Fruit fly (Drosophila melanogaster): ENCODE data around the gene CG17122.

CG17122 gene

DNA sequence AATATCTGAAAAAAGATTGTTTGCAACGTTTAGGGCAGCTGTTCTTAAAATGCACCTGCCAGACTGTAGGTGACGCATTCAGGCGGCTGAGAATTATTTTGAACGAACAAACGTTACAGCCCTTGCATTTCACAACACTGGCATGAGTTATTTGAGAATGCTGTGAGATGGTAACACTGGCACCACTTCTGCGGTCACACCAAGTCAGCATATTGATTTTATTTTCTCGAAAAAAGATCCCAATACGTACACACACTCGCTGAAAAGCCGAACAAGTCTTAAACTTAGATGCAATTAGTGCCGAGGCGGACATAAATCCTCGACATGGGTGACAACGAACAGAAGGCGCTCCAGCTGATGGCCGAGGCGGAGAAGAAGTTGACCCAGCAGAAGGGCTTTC is 38.3 kb upstream of the CG17122 start, which contains the start of gene alphaSnap (continued):
- TF ChIP-seq sna (GFP tag; IDR thresholded peaks at IDR 0.05; ENCODE audit: partially characterized antibody): 0 out of 2 replicates have a peak, but pooled peaks have one; percentile 13
- TF ChIP-seq CG10959 (GFP tag; IDR thresholded peaks at IDR 0.05): no peak
- TF ChIP-seq ems (GFP tag; optimal IDR thresholded peaks at IDR 0.05): peak; percentile 26
- TF ChIP-seq D19A (tag; optimal IDR thresholded peaks at IDR 0.05): no peak
- TF ChIP-seq CG9437 (GFP tag; optimal IDR thresholded peaks at IDR 0.05): peak; percentile 7
- TF ChIP-seq CG13894 (tag; optimal IDR thresholded peaks at IDR 0.05): peak; percentile 0
- peak; percentile 32; the same call in 1 of the 3 replicates for TF ChIP-seq CG34422 (GFP tag; IDR thresholded peaks at IDR 0.05)
- no peak for TF ChIP-seq oc (tag; optimal IDR thresholded peaks at IDR 0.05)
- TF ChIP-seq CG42726 (GFP tag; IDR thresholded peaks at IDR 0.05; ENCODE audit: partially characterized antibody): peak; percentile 36; the same call in 1 of the 2 replicates
- TF ChIP-seq CG34224 (GFP tag; IDR thresholded peaks at IDR 0.05; ENCODE audit: partially characterized antibody): peak; percentile 36; the same call in 1 of the 3 replicates
- no peak for TF ChIP-seq CG10321 (GFP tag; IDR thresholded peaks at IDR 0.05)
- TF ChIP-seq CG13287 (GFP tag; IDR thresholded peaks at IDR 0.05; ENCODE audit: partially characterized antibody): peak; percentile 37; the same call in 1 of the 2 replicates
- TF ChIP-seq pho (GFP tag; optimal IDR thresholded peaks at IDR 0.05): peak; percentile 51
- peak; percentile 18 for TF ChIP-seq CHES-1-like (GFP tag; optimal IDR thresholded peaks at IDR 0.05)
- TF ChIP-seq Myb (GFP tag; optimal IDR thresholded peaks at IDR 0.05): peak; percentile 98
- 0 out of 2 replicates have a peak, but pooled peaks have one; percentile 21 for TF ChIP-seq HLH3B (GFP tag; IDR thresholded peaks at IDR 0.05)
- TF ChIP-seq fru (optimal IDR thresholded peaks at IDR 0.05): no peak
- TF ChIP-seq CG15479 (GFP tag; optimal IDR thresholded peaks at IDR 0.05): no peak
- peak; percentile 45; the same call in 1 of the 2 replicates for TF ChIP-seq seq (GFP tag; IDR thresholded peaks at IDR 0.05)
- no peak for TF ChIP-seq CG10147 (GFP tag; optimal IDR thresholded peaks at IDR 0.05)
- no peak for TF ChIP-seq grn (GFP tag; optimal IDR thresholded peaks at IDR 0.05)
- TF ChIP-seq CG14014 (GFP tag; IDR thresholded peaks at IDR 0.05): no peak; the same call in 1 of the 2 replicates
- peak; percentile 58; the same call in 1 of the 2 replicates for TF ChIP-seq chm (GFP tag; IDR thresholded peaks at IDR 0.05)
- peak; percentile 68 for TF ChIP-seq ac (GFP tag; optimal IDR thresholded peaks at IDR 0.05)
- TF ChIP-seq slou (GFP tag; optimal IDR thresholded peaks at IDR 0.05): no peak
- TF ChIP-seq Side (GFP tag; optimal IDR thresholded peaks at IDR 0.05): no peak
- TF ChIP-seq Trl (optimal IDR thresholded peaks at IDR 0.05): no peak
- TF ChIP-seq Trl (GFP tag; optimal IDR thresholded peaks at IDR 0.05): peak; percentile 36
- no peak for TF ChIP-seq bsh (GFP tag; optimal IDR thresholded peaks at IDR 0.05)
- no peak for TF ChIP-seq jing (GFP tag; optimal IDR thresholded peaks at IDR 0.05)
- peak; percentile 17 for TF ChIP-seq shn (GFP tag; optimal IDR thresholded peaks at IDR 0.05)
- TF ChIP-seq CG12659 (GFP tag; optimal IDR thresholded peaks at IDR 0.05): peak; percentile 76
- TF ChIP-seq Abd-B (GFP tag; optimal IDR thresholded peaks at IDR 0.05): no peak
- TF ChIP-seq CG1024 (GFP tag; IDR thresholded peaks at IDR 0.05): no peak
- peak; percentile 60 for TF ChIP-seq CG33213 (GFP tag; optimal IDR thresholded peaks at IDR 0.05)
- peak; percentile 61 for TF ChIP-seq Rfx (GFP tag; IDR thresholded peaks at IDR 0.05)
- TF ChIP-seq CG1603 (tag; optimal IDR thresholded peaks at IDR 0.05): peak; percentile 74
- TF ChIP-seq crp (GFP tag; optimal IDR thresholded peaks at IDR 0.05): peak in 1 of 2 experiments; percentile 47
- TF ChIP-seq Sin3A (optimal IDR thresholded peaks at IDR 0.05): peak; percentile 45
- no peak for TF ChIP-seq Usf (GFP tag; optimal IDR thresholded peaks at IDR 0.05)
- TF ChIP-seq insv (GFP tag; optimal IDR thresholded peaks at IDR 0.05): peak in 1 of 2 experiments; percentile 49
- peak; percentile 38; the same call in 1 of the 3 replicates for TF ChIP-seq CG11456 (GFP tag; IDR thresholded peaks at IDR 0.05)
- peak; percentile 8 for TF ChIP-seq Hr3 (GFP tag; optimal IDR thresholded peaks at IDR 0.05)
- peak; percentile 39 for TF ChIP-seq CG12155 (GFP tag; optimal IDR thresholded peaks at IDR 0.05)
- TF ChIP-seq Taf1 (GFP tag; IDR thresholded peaks at IDR 0.05): no peak
- TF ChIP-seq peb (GFP tag; IDR thresholded peaks at IDR 0.05): no peak
- no peak for TF ChIP-seq CG34376 (GFP tag; optimal IDR thresholded peaks at IDR 0.05)
- peak; percentile 80 for TF ChIP-seq Lhr (GFP tag; optimal IDR thresholded peaks at IDR 0.05)
- TF ChIP-seq CG10267 (tag; optimal IDR thresholded peaks at IDR 0.05): peak; percentile 98
- TF ChIP-seq tll (GFP tag; optimal IDR thresholded peaks at IDR 0.05): peak in 1 of 2 experiments; percentile 41
- TF ChIP-seq ato (GFP tag; IDR thresholded peaks at IDR 0.05; ENCODE audit: partially characterized antibody): no peak

Measured in whole organism, embryonic.